Fruit fly (Drosophila melanogaster) whole organism, prepupa: ENCODE results near the gene CG31141.

Experiments
- Blimp-1 ChIP-seq: fragments of 200-800 bp; sonication (Bioruptor generic); optimal IDR thresholded peaks from 3 replicates; lab custom pipeline; 2017; ENCODE audit warnings: missing biosample characterization, missing genetic modification characterization, mild to moderate bottlenecking, moderate library complexity, missing genetic modification reagents
- CG10631 ChIP-seq: fragments of 200-800 bp; sonication (Bioruptor generic); optimal IDR thresholded peaks from 2 replicates; lab custom pipeline; 2016; ENCODE audit warnings: missing biosample characterization, missing genetic modification characterization
- CG10669 ChIP-seq: fragments of 200-800 bp; sonication (Bioruptor generic); optimal IDR thresholded peaks from 3 replicates; lab custom pipeline; 2018; ENCODE audit warnings: missing biosample characterization, mild to moderate bottlenecking, missing genetic modification characterization, moderate library complexity
- CG11294 ChIP-seq: fragments of 200-800 bp; sonication (Bioruptor generic); IDR thresholded peaks from 2 replicates; pipeline ENCODE4 v1.3.6; 2022; ENCODE audit warnings: missing biosample characterization, missing genetic modification characterization
- CG11762 ChIP-seq: fragments of 200-800 bp; sonication (Bioruptor generic); optimal IDR thresholded peaks from 3 replicates; lab custom pipeline; 2016; ENCODE audit warnings: missing biosample characterization, missing genetic modification characterization; ENCODE audit not compliant: insufficient read depth
- CG15336 ChIP-seq: fragments of 200-800 bp; sonication (Bioruptor generic); IDR thresholded peaks from 2 replicates; pipeline ENCODE4 v1.3.6; 2022; ENCODE audit warnings: missing biosample characterization, missing genetic modification characterization
- CG16779 ChIP-seq: fragments of 200-800 bp; sonication (Bioruptor generic); optimal IDR thresholded peaks from 3 replicates; lab custom pipeline; 2017; ENCODE audit warnings: missing biosample characterization, mild to moderate bottlenecking, missing genetic modification characterization
- CG32006 ChIP-seq: fragments of 200-800 bp; sonication (Bioruptor generic); optimal IDR thresholded peaks from 3 replicates; lab custom pipeline; 2017; ENCODE audit warnings: missing biosample characterization, mild to moderate bottlenecking, missing genetic modification characterization
- CG34406 ChIP-seq: fragments of 200-800 bp; sonication (Bioruptor generic); optimal IDR thresholded peaks from 3 replicates; lab custom pipeline; 2016; ENCODE audit warnings: missing biosample characterization, missing genetic modification characterization
- CG3919 ChIP-seq: fragments of 200-800 bp; sonication (Bioruptor generic); optimal IDR thresholded peaks from 3 replicates; lab custom pipeline; 2016; ENCODE audit warnings: missing biosample characterization, missing genetic modification characterization
- CG4318 ChIP-seq: fragments of 200-800 bp; sonication (Bioruptor generic); optimal IDR thresholded peaks from 3 replicates; lab custom pipeline; 2017; ENCODE audit warnings: missing biosample characterization, mild to moderate bottlenecking, missing genetic modification characterization
- CG6163 ChIP-seq: fragments of 200-800 bp; sonication (Bioruptor generic); IDR thresholded peaks from 3 replicates; pipeline ENCODE4 v1.3.6; 2022; ENCODE audit warnings: missing biosample characterization, missing genetic modification characterization
- CG6808 ChIP-seq: fragments of 200-800 bp; sonication (Bioruptor generic); optimal IDR thresholded peaks from 3 replicates; lab custom pipeline; 2017; ENCODE audit warnings: missing biosample characterization, missing genetic modification characterization, mild to moderate bottlenecking, moderate library complexity, missing genetic modification reagents
- CG6854 ChIP-seq: fragments of 200-800 bp; sonication (Bioruptor generic); optimal IDR thresholded peaks from 2 replicates; lab custom pipeline; 2017; ENCODE audit warnings: missing biosample characterization, mild to moderate bottlenecking, missing genetic modification characterization
- CG7368 ChIP-seq: fragments of 200-800 bp; sonication (Bioruptor generic); optimal IDR thresholded peaks from 3 replicates; lab custom pipeline; 2016; ENCODE audit warnings: missing biosample characterization, missing genetic modification characterization
- CG8119 ChIP-seq: fragments of 200-800 bp; sonication (Bioruptor generic); IDR thresholded peaks from 3 replicates; pipeline ENCODE4 v1.3.6; 2022; ENCODE audit warnings: missing biosample characterization, missing genetic modification characterization
- Eip75B ChIP-seq: fragments of 200-800 bp; sonication (Bioruptor generic); optimal IDR thresholded peaks from 3 replicates; lab custom pipeline; 2016; ENCODE audit warnings: missing biosample characterization, missing genetic modification characterization
- Eip78C ChIP-seq: fragments of 200-800 bp; sonication (Bioruptor generic); peaks from one replicate; lab custom pipeline; 2016; ENCODE audit warnings: missing biosample characterization, missing genetic modification characterization
- Eip93F ChIP-seq: fragments of 200-800 bp; sonication (Bioruptor generic); optimal IDR thresholded peaks from 2 replicates; lab custom pipeline; 2016; ENCODE audit warnings: missing biosample characterization, mild to moderate bottlenecking, missing genetic modification characterization
- Ets21C ChIP-seq: fragments of 200-800 bp; sonication (Bioruptor generic); optimal IDR thresholded peaks from 3 replicates; lab custom pipeline; 2016; ENCODE audit warnings: missing biosample characterization, missing genetic modification characterization
- Ets96B ChIP-seq: fragments of 200-800 bp; optimal IDR thresholded peaks from 2 replicates; lab custom pipeline; 2019; ENCODE audit warnings: missing biosample characterization, mild to moderate bottlenecking, missing genetic modification characterization, moderate library complexity
- Gug ChIP-seq: fragments of 200-800 bp; sonication (Bioruptor generic); IDR thresholded peaks from 2 replicates; pipeline ENCODE4 v1.3.6; 2022; ENCODE audit warnings: missing biosample characterization, missing genetic modification characterization
- Hr38 ChIP-seq: sonication (Bioruptor generic); optimal IDR thresholded peaks from 2 replicates; lab custom pipeline; 2016; ENCODE audit warnings: missing biosample characterization, missing genetic modification characterization
- Hr4 ChIP-seq: fragments of 200-800 bp; sonication (Bioruptor generic); optimal IDR thresholded peaks from 3 replicates; lab custom pipeline; 2016; ENCODE audit warnings: missing biosample characterization, missing genetic modification characterization
- Met ChIP-seq: fragments of 200-800 bp; sonication (Bioruptor generic); optimal IDR thresholded peaks from 3 replicates; lab custom pipeline; 2016; ENCODE audit warnings: missing biosample characterization, missing genetic modification characterization
- OdsH ChIP-seq: fragments of 200-800 bp; sonication (Bioruptor generic); optimal IDR thresholded peaks from 3 replicates; lab custom pipeline; 2016; ENCODE audit warnings: missing biosample characterization, missing genetic modification characterization
- Smox ChIP-seq: fragments of 200-800 bp; sonication (Bioruptor generic); optimal IDR thresholded peaks from 3 replicates; lab custom pipeline; 2016; ENCODE audit warnings: missing biosample characterization, missing genetic modification characterization
- Sox102F ChIP-seq: fragments of 200-800 bp; sonication (Bioruptor generic); optimal IDR thresholded peaks from 2 replicates; lab custom pipeline; 2016; ENCODE audit warnings: missing biosample characterization, mild to moderate bottlenecking, missing genetic modification characterization
- Sox14 ChIP-seq: fragments of 200-800 bp; sonication (Bioruptor generic); optimal IDR thresholded peaks from 3 replicates; lab custom pipeline; 2016; ENCODE audit warnings: missing biosample characterization, missing genetic modification characterization
- Sox15 ChIP-seq: fragments of 200-800 bp; sonication (Bioruptor generic); optimal IDR thresholded peaks from 3 replicates; lab custom pipeline; 2016; ENCODE audit warnings: missing biosample characterization, missing genetic modification characterization
- achi ChIP-seq: fragments of 200-800 bp; sonication (Bioruptor generic); optimal IDR thresholded peaks from 3 replicates; lab custom pipeline; 2016; ENCODE audit warnings: missing biosample characterization, missing genetic modification characterization
- eg ChIP-seq: fragments of 200-800 bp; sonication (Bioruptor generic); IDR thresholded peaks from 3 replicates; pipeline ENCODE4 v1.3.6; 2022; ENCODE audit warnings: missing biosample characterization, missing genetic modification characterization
- esn ChIP-seq: fragments of 200-800 bp; sonication (Bioruptor generic); optimal IDR thresholded peaks from 2 replicates; lab custom pipeline; 2016; ENCODE audit warnings: missing biosample characterization, mild to moderate bottlenecking, missing genetic modification characterization, moderate library complexity
- fd59A ChIP-seq: fragments of 200-800 bp; sonication (Bioruptor generic); optimal IDR thresholded peaks from 2 replicates; lab custom pipeline; 2017; ENCODE audit warnings: missing biosample characterization, mild to moderate bottlenecking, missing genetic modification characterization, missing genetic modification reagents
- lz ChIP-seq: fragments of 200-800 bp; sonication (Bioruptor generic); optimal IDR thresholded peaks from 3 replicates; lab custom pipeline; 2016; ENCODE audit warnings: missing biosample characterization, missing genetic modification characterization
- net ChIP-seq: fragments of 200-800 bp; sonication (Bioruptor generic); optimal IDR thresholded peaks from 3 replicates; lab custom pipeline; 2016; ENCODE audit warnings: missing biosample characterization, missing genetic modification characterization
- salr ChIP-seq, 2 experiments: fragments of 200-800 bp; sonication (Bioruptor generic); optimal IDR thresholded peaks; 3 replicates each; lab custom pipeline; 2016 to 2018; ENCODE audit warnings: missing biosample characterization in 2 of 2, missing genetic modification characterization in 2 of 2, mild to moderate bottlenecking in 1 of 2
- spab ChIP-seq: fragments of 200-800 bp; sonication (Bioruptor generic); optimal IDR thresholded peaks from 2 replicates; lab custom pipeline; 2017; ENCODE audit warnings: missing biosample characterization, mild to moderate bottlenecking, missing genetic modification characterization, missing genetic modification reagents
- topi ChIP-seq: fragments of 200-800 bp; sonication (Bioruptor generic); optimal IDR thresholded peaks from 3 replicates; lab custom pipeline; 2016; ENCODE audit warnings: missing biosample characterization, missing genetic modification characterization
- vri ChIP-seq: fragments of 200-800 bp; sonication (Bioruptor generic); optimal IDR thresholded peaks from 3 replicates; lab custom pipeline; 2016; ENCODE audit warnings: missing biosample characterization, mild to moderate bottlenecking, missing genetic modification characterization

Gene CG31141

dm6 chr3R:23939921-23940839 lies 17.1 kb downstream of the CG31141 start (continued):
- TF ChIP-seq CG4318 = no peak
- no peak for TF ChIP-seq CG34406 (GFP tag; lab: Kevin White, UChicago)
- TF ChIP-seq CG32006 (GFP tag; lab: Kevin White, UChicago) = peak; percentile 38
- no peak for TF ChIP-seq Gug (GFP tag; lab: Robert Waterston, UW)
- peak; percentile 40 for TF ChIP-seq CG16779 (tag; lab: Kevin White, UChicago)
- no peak for TF ChIP-seq Blimp-1 (GFP tag; lab: Kevin White, UChicago)
- peak; percentile 61 for TF ChIP-seq Eip78C (GFP tag; lab: Kevin White, UChicago)
- TF ChIP-seq CG3919 = no peak
- 0 out of 3 replicates have a peak, but pooled peaks have one; percentile 7 for TF ChIP-seq CG6163 (GFP tag; lab: Robert Waterston, UW)
- no peak for TF ChIP-seq CG11294 (GFP tag; lab: Robert Waterston, UW)
- TF ChIP-seq eg (GFP tag; lab: Robert Waterston, UW) = peak; percentile 49; the same call in 2 of the 3 replicates
- no peak for TF ChIP-seq Ets96B (tag; lab: Kevin White, UChicago)

DNA sequence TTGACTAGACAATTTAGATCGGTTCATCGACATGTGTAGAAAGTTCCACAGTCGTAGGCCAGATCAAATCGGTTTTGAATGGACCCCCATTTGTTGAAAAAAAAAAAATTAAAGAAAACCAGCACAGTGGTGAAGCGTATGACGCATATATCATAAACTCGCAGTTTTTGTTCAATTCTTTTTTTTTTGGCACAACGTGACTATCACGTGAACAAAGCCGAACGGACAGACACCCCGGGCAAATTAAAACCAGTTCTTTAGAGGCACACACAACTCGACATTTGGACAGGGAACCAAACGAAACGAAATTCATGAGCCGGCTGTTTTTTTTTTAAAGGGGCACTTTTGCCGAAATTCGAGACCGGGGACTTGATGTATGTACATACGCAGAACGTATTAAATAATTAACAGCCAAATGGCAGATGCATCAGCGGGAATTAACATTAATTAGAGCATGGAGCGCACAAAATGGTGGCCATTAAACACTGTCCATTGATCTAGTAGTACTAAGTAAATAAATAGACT lies 17.8 kb downstream of the CG31141 start:
- TF ChIP-seq Eip78C (GFP tag; lab: Kevin White, UChicago) (no peak), Hr4 (GFP tag; lab: Kevin White, UChicago) (no peak), lz (GFP tag; lab: Kevin White, UChicago) (no peak), CG8119 (GFP tag; lab: Robert Waterston, UW) (no peak), Eip75B (GFP tag; lab: Kevin White, UChicago) (no peak), esn (GFP tag; lab: Kevin White, UChicago) (no peak), CG11294 (GFP tag; lab: Robert Waterston, UW) (no peak), fd59A (GFP tag; lab: Kevin White, UChicago) (no peak), CG7368 (GFP tag; lab: Kevin White, UChicago) (no peak), topi (GFP tag; lab: Kevin White, UChicago) (no peak), Sox15 (GFP tag; lab: Kevin White, UChicago) (no peak), CG34406 (GFP tag; lab: Kevin White, UChicago) (no peak), Smox (GFP tag; lab: Kevin White, UChicago) (no peak)
- TF ChIP-seq, all 60 proteins: peak for 0

DNA sequence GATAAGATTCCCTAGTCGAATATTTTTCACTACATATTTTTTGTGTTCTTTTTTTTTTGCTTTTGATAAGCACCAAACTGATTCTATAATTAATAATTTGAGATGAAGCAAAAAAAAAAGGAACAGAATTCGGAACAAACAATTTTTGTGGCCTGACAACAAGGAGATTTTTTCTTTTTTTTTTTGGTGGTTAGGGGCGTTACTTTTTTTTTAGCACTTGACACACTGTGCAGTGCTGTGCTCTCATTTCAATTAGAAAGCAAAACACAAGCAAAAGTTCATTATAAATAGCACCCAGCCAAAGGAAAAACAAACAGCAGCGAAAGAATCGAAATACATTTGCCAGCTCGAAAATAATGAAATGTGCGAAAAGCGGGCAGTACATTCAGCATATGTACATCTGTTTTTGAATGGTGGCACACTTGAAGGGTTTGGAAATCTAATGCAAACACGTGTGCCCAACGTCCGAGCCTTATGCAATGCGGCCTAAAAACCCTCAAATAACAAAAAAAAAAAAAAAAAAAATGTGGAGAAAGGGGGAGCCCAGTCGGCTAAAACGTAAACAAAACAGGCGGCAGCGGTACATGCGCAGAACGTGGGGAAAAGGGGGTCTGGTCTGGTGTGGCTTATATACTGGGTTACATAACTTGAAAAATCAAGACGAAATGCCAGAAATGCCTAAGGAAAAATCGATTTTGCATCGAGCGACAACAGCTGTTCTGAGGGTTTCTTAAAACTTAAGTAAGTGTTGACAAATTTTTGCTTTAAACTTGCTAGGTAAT lies 18.7 kb downstream of the CG31141 start:
- TF ChIP-seq CG7368 (GFP tag; lab: Kevin White, UChicago) = no peak
- peak; percentile 58 for TF ChIP-seq Met (GFP tag; lab: Kevin White, UChicago)
- TF ChIP-seq Sox14 (GFP tag; lab: Kevin White, UChicago) = peak; percentile 28
- peak in 1 of 2 experiments; percentile 29 for TF ChIP-seq salr (GFP tag; optimal IDR thresholded peaks at IDR 0.05; lab: Kevin White, UChicago)
- TF ChIP-seq CG6163 (GFP tag; lab: Robert Waterston, UW) = peak; percentile 43; the same call in 2 of the 3 replicates
- no peak for TF ChIP-seq Eip93F (GFP tag; lab: Kevin White, UChicago)
- peak; percentile 78 for TF ChIP-seq Eip78C (GFP tag; lab: Kevin White, UChicago)
- no peak for TF ChIP-seq CG10631 (GFP tag; lab: Kevin White, UChicago)
- TF ChIP-seq Hr38 = no peak
- TF ChIP-seq spab (GFP tag; lab: Kevin White, UChicago) = no peak
- TF ChIP-seq Blimp-1 (GFP tag; lab: Kevin White, UChicago) = no peak
- peak; percentile 17 for TF ChIP-seq achi (GFP tag; lab: Kevin White, UChicago)
- no peak for TF ChIP-seq CG34406 (GFP tag; lab: Kevin White, UChicago)
- TF ChIP-seq topi (GFP tag; lab: Kevin White, UChicago) = peak; percentile 25
- peak; percentile 27 for TF ChIP-seq OdsH (GFP tag; lab: Kevin White, UChicago)
- TF ChIP-seq net (GFP tag; lab: Kevin White, UChicago) = peak; percentile 26
- TF ChIP-seq CG11762 (GFP tag; lab: Kevin White, UChicago) = no peak
- peak; percentile 55 for TF ChIP-seq vri (GFP tag; lab: Kevin White, UChicago)
- TF ChIP-seq CG3919 = peak; percentile 23
- peak; percentile 34 for TF ChIP-seq Eip75B (GFP tag; lab: Kevin White, UChicago)
- peak; percentile 53 for TF ChIP-seq Hr4 (GFP tag; lab: Kevin White, UChicago)
- TF ChIP-seq lz (GFP tag; lab: Kevin White, UChicago) = peak; percentile 38
- TF ChIP-seq CG15336 = peak; percentile 56
- no peak for TF ChIP-seq CG10669 (GFP tag; lab: Kevin White, UChicago)
- no peak for TF ChIP-seq Sox102F (GFP tag; lab: Kevin White, UChicago)
- no peak for TF ChIP-seq CG6854 (GFP tag; lab: Kevin White, UChicago)
- peak; percentile 57; the same call in 2 of the 3 replicates for TF ChIP-seq CG8119 (GFP tag; lab: Robert Waterston, UW)
- no peak for TF ChIP-seq CG6808
- no peak for TF ChIP-seq CG16779 (tag; lab: Kevin White, UChicago)
- peak; percentile 40 for TF ChIP-seq esn (GFP tag; lab: Kevin White, UChicago)
- TF ChIP-seq Ets21C (GFP tag; lab: Kevin White, UChicago) = no peak
